Worm (Caenorhabditis elegans) whole organism, early embryonic: ENCODE data around the gene K12H6.10.

Experiments
- B0310.2 ChIP-seq: sonication (generic microtip); optimal IDR thresholded peaks from 2 replicates; lab custom pipeline; 2016; ENCODE audit warnings: mild to moderate bottlenecking, missing genetic modification characterization, missing compliant biosample characterization
- aly-1 ChIP-seq: sonication (generic microtip); optimal IDR thresholded peaks from 2 replicates; lab custom pipeline; 2016; ENCODE audit warnings: missing genetic modification characterization, missing compliant biosample characterization
- ama-1 ChIP-seq: fragments of 150-350 bp; optimal IDR thresholded peaks from 2 replicates; lab custom pipeline; 2014
- ceh-13 ChIP-seq: fragments of 200-800 bp; sonication (Bioruptor generic); optimal IDR thresholded peaks from 2 replicates; lab custom pipeline; 2018; ENCODE audit warnings: mild to moderate bottlenecking, missing genetic modification characterization, missing compliant biosample characterization
- ceh-36 ChIP-seq: sonication (generic microtip); optimal IDR thresholded peaks from 2 replicates; lab custom pipeline; 2016; ENCODE audit warnings: missing genetic modification characterization, inconsistent platforms, missing compliant biosample characterization
- hmbx-1 ChIP-seq: sonication (generic microtip); optimal IDR thresholded peaks from 2 replicates; lab custom pipeline; 2016; ENCODE audit warnings: mild to moderate bottlenecking, missing genetic modification characterization, missing compliant biosample characterization
- hmg-4 ChIP-seq: fragments of 200-800 bp; sonication (Bioruptor generic); optimal IDR thresholded peaks from 2 replicates; lab custom pipeline; 2018; ENCODE audit warnings: mild to moderate bottlenecking, missing genetic modification characterization, missing compliant biosample characterization
- scrt-1 ChIP-seq: fragments of 200-800 bp; sonication (Bioruptor generic); IDR thresholded peaks from 2 replicates; pipeline ENCODE4 v1.3.6; 2022; ENCODE audit warnings: missing genetic modification characterization, missing compliant biosample characterization
- sea-1 ChIP-seq: fragments of 200-800 bp; sonication (Bioruptor generic); conservative IDR thresholded peaks from 2 replicates; pipeline ENCODE4 v1.3.6; 2022; ENCODE audit warnings: missing genetic modification characterization, missing compliant biosample characterization
- tbx-11 ChIP-seq: fragments of 200-800 bp; sonication (Bioruptor generic); IDR thresholded peaks from 2 replicates; pipeline ENCODE4 v1.3.6; 2022; ENCODE audit warnings: missing genetic modification characterization, missing compliant biosample characterization
- tra-4 ChIP-seq: sonication (generic microtip); optimal IDR thresholded peaks from 2 replicates; lab custom pipeline; 2017; ENCODE audit warnings: missing genetic modification characterization, missing compliant biosample characterization

- TF ChIP-seq ceh-13 (GFP tag; lab: Kevin White, UChicago) (no peak), ceh-36 (no peak), ama-1 (lab: Kevin White, UChicago) (no peak), tra-4 (tag; lab: Kevin White, UChicago) (no peak), hmbx-1 (no peak), B0310.2 (no peak), hmg-4 (GFP tag; lab: Kevin White, UChicago) (no peak), aly-1 (tag; lab: Kevin White, UChicago) (no peak), tbx-11 (GFP tag; lab: Robert Waterston, UW) (no peak), sea-1 (GFP tag; lab: Robert Waterston, UW) (no peak), scrt-1 (GFP tag; lab: Robert Waterston, UW) (no peak)
These were observed 7.5 kb downstream of the K12H6.10 start for ce11 chrII:2830144-2830543.
